Worm (Caenorhabditis elegans): ENCODE data around the gene sap-49.

Gene sap-49

DNA sequence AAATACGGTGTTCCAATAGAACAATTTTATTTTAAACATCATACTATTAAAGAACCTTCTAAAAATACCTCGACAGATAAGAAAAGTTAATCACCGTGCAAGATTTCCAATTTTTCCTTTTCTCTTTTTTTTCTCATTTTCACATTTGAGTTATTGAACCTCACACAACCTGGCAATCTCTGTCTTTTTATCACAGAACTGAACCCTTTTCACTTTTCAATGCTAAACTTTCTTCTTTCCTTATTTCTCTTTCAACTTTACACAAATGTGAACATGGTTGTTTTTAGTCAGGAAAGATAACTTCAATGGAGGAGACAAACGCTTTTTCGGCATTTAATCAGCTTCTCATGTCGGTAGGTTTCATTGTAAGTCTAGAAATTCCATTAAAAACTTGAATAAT lies 17.3 kb upstream of the sap-49 start, which contains the start of gene T05H10.4:
TSS of gene T05H10.4 (plus strand) at position 301 of the 400 bp plus-strand sequence.
- TF ChIP-seq ceh-9 (tag; optimal IDR thresholded peaks at IDR 0.05) (no peak), mdl-1 (tag; optimal IDR thresholded peaks at IDR 0.05) (no peak), elt-2 (tag; optimal IDR thresholded peaks at IDR 0.05) (no peak), hmg-11 (tag; optimal IDR thresholded peaks at IDR 0.05) (no peak), R02D3.7 (tag; optimal IDR thresholded peaks at IDR 0.05) (no peak), nhr-77 (tag; optimal IDR thresholded peaks at IDR 0.05) (no peak), jun-1 (tag; optimal IDR thresholded peaks at IDR 0.05) (no peak), fkh-2 (tag; optimal IDR thresholded peaks at IDR 0.05) (no peak), elt-3 (tag; optimal IDR thresholded peaks at IDR 0.05) (no peak), fkh-10 (GFP tag; optimal IDR thresholded peaks at IDR 0.05) (no peak), ceh-28 (tag; optimal IDR thresholded peaks at IDR 0.05) (no peak), nhr-237 (tag; optimal IDR thresholded peaks at IDR 0.05) (no peak), ama-1 (optimal IDR thresholded peaks at IDR 0.05) (no peak), nhr-28 (tag; optimal IDR thresholded peaks at IDR 0.05) (no peak), snpc-4 (tag; optimal IDR thresholded peaks at IDR 0.05) (no peak), lin-15B (tag; optimal IDR thresholded peaks at IDR 0.05) (no peak), fos-1 (tag; optimal IDR thresholded peaks at IDR 0.05) (no peak), unc-39 (tag; optimal IDR thresholded peaks at IDR 0.05) (no peak), pha-4 (tag; optimal IDR thresholded peaks at IDR 0.05) (no peak)

DNA sequence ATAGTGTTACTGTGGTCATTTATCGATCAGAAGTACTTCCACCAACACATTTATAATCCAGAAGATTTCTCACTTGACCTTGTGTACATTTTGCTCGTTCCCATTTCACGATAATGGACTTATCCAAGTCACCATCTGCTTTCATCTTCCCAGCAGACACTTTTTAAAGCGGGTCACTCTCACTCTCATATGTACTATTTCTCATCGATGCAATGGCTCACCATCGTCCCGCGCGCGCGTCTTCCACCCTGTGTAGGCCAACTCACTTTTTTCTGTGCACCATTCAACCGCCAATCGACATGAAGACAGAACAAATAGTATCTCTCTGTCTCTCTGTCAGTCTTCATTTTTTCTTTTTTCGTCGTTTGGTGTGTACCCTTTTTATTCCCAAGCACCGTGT lies 16.6 kb upstream of the sap-49 start:
- no peak for TF ChIP-seq nhr-28 (tag; optimal IDR thresholded peaks at IDR 0.05)

DNA sequence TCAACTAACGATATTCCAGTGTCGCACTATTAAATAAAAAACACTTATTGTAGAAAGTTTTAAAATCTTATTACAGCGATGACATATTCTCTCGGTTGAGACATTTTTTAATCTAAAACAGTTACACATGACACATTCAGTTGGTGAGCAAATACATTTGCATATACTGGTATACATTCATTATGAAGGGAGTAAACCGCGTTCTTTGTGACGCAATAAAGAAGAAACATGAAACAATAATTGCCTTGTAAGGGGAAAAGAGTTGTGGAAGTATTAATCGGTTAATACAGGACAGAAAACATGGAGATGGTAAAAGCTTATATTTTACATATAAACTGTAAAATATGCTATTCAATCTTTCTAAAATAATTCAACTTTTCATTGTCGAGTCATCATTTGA lies 15.8 kb upstream of the sap-49 start:
- TF ChIP-seq unc-62 (GFP tag; optimal IDR thresholded peaks at IDR 0.05): no peak
- no peak for TF ChIP-seq unc-39 (tag; optimal IDR thresholded peaks at IDR 0.05)
- no peak for TF ChIP-seq lsy-12 (tag; optimal IDR thresholded peaks at IDR 0.05)
- no peak for TF ChIP-seq pqm-1 (tag; optimal IDR thresholded peaks at IDR 0.05)
- TF ChIP-seq ama-1 (optimal IDR thresholded peaks at IDR 0.05): no peak
- no peak for TF ChIP-seq nhr-237 (tag; optimal IDR thresholded peaks at IDR 0.05)

DNA sequence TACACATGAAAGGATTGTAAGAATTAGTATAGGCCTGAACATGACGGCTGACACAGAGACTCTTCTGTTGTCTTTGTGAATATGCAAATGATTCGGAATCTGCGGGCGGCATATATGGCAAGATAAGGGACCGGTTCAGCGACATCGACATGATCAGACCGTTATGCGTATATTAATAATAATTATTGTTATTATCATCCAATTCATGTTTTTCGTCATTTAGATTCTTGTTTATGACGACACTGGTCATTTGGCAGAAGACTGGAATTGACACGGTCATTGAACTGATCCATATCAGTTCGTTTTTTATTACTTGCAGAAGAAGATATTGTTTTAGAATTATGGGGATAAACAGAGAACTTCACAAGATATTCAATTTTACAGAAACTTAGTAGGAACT lies 14.9 kb upstream of the sap-49 start, which contains the start of gene mtre-1:
TSS of gene mtre-1 (minus strand) at position 101 of the 400 bp plus-strand sequence.
- no peak for TF ChIP-seq lsy-12 (tag; optimal IDR thresholded peaks at IDR 0.05)
- no peak for TF ChIP-seq zag-1 (tag; optimal IDR thresholded peaks at IDR 0.05)
- TF ChIP-seq mml-1 (tag; optimal IDR thresholded peaks at IDR 0.05): no peak

DNA sequence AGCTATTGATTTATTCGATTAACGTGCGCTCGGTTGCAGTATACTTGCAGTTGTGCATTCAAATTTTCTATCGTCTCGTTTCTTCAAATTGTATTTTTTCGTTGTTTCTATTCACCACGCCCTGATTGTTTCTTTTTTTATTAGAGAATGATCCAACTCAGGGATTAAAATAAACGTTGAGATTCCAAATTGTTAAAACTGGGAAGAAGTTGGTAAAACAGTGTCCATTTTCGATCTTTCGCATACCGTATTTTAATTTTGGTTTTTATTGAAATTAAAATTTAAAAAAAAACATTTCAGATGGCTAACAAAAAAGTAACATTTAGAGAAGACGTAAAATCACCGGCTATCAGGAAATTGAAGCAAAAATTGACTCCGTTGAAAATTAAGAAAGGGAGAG lies 11.7 kb upstream of the sap-49 start, which contains the start of gene apn-1:
TSS of gene apn-1 (plus strand) at position 301 of the 400 bp plus-strand sequence.
- no peak for TF ChIP-seq fkh-2 (tag; optimal IDR thresholded peaks at IDR 0.05)
- TF ChIP-seq elt-2 (tag; optimal IDR thresholded peaks at IDR 0.05): no peak
- no peak for TF ChIP-seq egl-27 (tag; optimal IDR thresholded peaks at IDR 0.05)
- no peak for TF ChIP-seq nhr-12 (tag; optimal IDR thresholded peaks at IDR 0.05)
- no peak for TF ChIP-seq lsy-12 (tag; optimal IDR thresholded peaks at IDR 0.05)
- no peak for TF ChIP-seq elt-3 (tag; optimal IDR thresholded peaks at IDR 0.05)
- no peak for TF ChIP-seq pqm-1 (tag; optimal IDR thresholded peaks at IDR 0.05)
- no peak for TF ChIP-seq ztf-11 (tag; optimal IDR thresholded peaks at IDR 0.05)

DNA sequence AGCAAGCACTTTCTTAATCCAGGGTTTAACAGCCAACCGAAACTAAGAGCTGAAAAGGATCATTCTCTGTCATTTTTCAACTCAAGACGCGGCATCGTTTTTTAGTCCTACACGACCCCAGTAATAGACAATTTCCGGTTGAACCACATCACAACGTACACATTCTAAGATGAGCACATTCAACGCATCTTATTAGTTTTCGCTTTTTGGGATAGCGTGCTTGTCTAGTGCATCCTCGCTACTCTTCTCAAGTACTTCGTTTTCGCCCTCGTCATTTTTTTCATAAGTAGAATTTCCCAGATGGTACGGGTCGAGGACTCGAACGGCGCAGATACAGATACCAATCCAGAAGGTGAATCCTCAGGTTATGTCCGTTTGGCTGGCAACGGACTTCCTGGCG lies 6.7 kb upstream of the sap-49 start, which contains the start of gene T05H10.1:
TSS of gene T05H10.1 (plus strand) at position 301 of the 400 bp plus-strand sequence.
- no peak for TF ChIP-seq fkh-10 (GFP tag; optimal IDR thresholded peaks at IDR 0.05)
- TF ChIP-seq nhr-77 (tag; optimal IDR thresholded peaks at IDR 0.05): no peak
- no peak for TF ChIP-seq nhr-25 (tag; optimal IDR thresholded peaks at IDR 0.05)
- TF ChIP-seq sea-2 (GFP tag; optimal IDR thresholded peaks at IDR 0.05): no peak
- TF ChIP-seq lin-39 (tag; optimal IDR thresholded peaks at IDR 0.05): peak; percentile 36

DNA sequence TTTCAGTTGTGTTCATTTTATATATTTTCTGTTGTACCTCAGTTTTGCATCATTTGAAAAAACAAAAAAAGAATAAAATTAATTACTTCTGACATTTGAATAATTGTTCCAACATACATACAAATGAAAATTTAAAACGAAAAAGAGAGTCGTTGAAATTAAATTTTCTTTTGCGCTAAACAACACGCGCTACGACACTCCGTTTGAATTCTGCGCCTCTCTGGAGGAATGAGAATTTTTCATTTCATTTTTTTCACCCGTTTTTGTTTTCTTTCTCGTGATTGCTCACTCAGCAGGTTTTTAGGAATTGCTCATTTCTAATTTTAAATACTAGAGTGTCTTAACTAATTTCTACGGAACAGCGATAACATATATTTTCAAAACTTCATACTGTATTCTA lies 6.1 kb upstream of the sap-49 start:
- TF ChIP-seq ZK546.5 (tag; optimal IDR thresholded peaks at IDR 0.05) (no peak), pqm-1 (tag; optimal IDR thresholded peaks at IDR 0.05) (no peak), ztf-4 (tag; optimal IDR thresholded peaks at IDR 0.05) (no peak), egl-5 (tag; optimal IDR thresholded peaks at IDR 0.05) (peak; percentile 26), fos-1 (tag; optimal IDR thresholded peaks at IDR 0.05) (no peak), ceh-9 (tag; optimal IDR thresholded peaks at IDR 0.05) (no peak), elt-2 (tag; optimal IDR thresholded peaks at IDR 0.05) (no peak), fkh-2 (tag; optimal IDR thresholded peaks at IDR 0.05) (no peak), lin-15B (tag; optimal IDR thresholded peaks at IDR 0.05) (peak; percentile 84), hmg-11 (tag; optimal IDR thresholded peaks at IDR 0.05) (no peak), nhr-67 (tag; optimal IDR thresholded peaks at IDR 0.05) (no peak), nhr-28 (tag; optimal IDR thresholded peaks at IDR 0.05) (no peak), ztf-11 (tag; optimal IDR thresholded peaks at IDR 0.05) (no peak), snpc-4 (tag; optimal IDR thresholded peaks at IDR 0.05) (peak; percentile 29), nhr-77 (tag; optimal IDR thresholded peaks at IDR 0.05) (no peak), eor-1 (tag; optimal IDR thresholded peaks at IDR 0.05) (no peak), ceh-16 (tag; optimal IDR thresholded peaks at IDR 0.05) (no peak), ceh-82 (tag; optimal IDR thresholded peaks at IDR 0.05) (no peak), ceh-28 (tag; optimal IDR thresholded peaks at IDR 0.05) (no peak), tbx-2 (tag; optimal IDR thresholded peaks at IDR 0.05) (no peak), elt-1 (tag; optimal IDR thresholded peaks at IDR 0.05) (no peak), skn-1 (tag; optimal IDR thresholded peaks at IDR 0.05) (no peak), daf-12 (tag; optimal IDR thresholded peaks at IDR 0.05) (no peak), unc-39 (tag; optimal IDR thresholded peaks at IDR 0.05) (no peak)

Measured in whole organism, L3 larva.